Worm (Caenorhabditis elegans) whole organism, L3 larva: ENCODE data around the gene F43C11.3.
A peak's percentile ranks its signal among the peaks of the same experiment; 100 is the strongest.

ENCODE experiments used
- R02D3.7 ChIP-seq: fragments of 150-350 bp; optimal IDR thresholded peaks from 2 replicates; lab custom pipeline; 2014; ENCODE audit warnings: missing biosample characterization, missing genetic modification characterization
- aly-2 ChIP-seq: fragments of 150-350 bp; optimal IDR thresholded peaks from 2 replicates; lab custom pipeline; 2014; ENCODE audit warnings: missing biosample characterization, missing genetic modification characterization
- ama-1 ChIP-seq: fragments of 150-350 bp; optimal IDR thresholded peaks from 2 replicates; lab custom pipeline; 2018
- ceh-16 ChIP-seq: sonication (generic microtip); optimal IDR thresholded peaks from 2 replicates; lab custom pipeline; 2017; ENCODE audit warnings: missing biosample characterization, missing genetic modification characterization
- ceh-28 ChIP-seq: fragments of 150-350 bp; optimal IDR thresholded peaks from 2 replicates; lab custom pipeline; 2014; ENCODE audit warnings: missing biosample characterization, missing genetic modification reagents, missing genetic modification characterization
- ceh-82 ChIP-seq: fragments of 150-350 bp; optimal IDR thresholded peaks from 2 replicates; lab custom pipeline; 2014; ENCODE audit warnings: missing biosample characterization, missing genetic modification characterization
- ceh-9 ChIP-seq: sonication (generic microtip); optimal IDR thresholded peaks from 2 replicates; lab custom pipeline; 2018; ENCODE audit warnings: missing biosample characterization, missing genetic modification characterization
- daf-12 ChIP-seq: fragments of 150-350 bp; optimal IDR thresholded peaks from 2 replicates; lab custom pipeline; 2014; ENCODE audit warnings: missing biosample characterization, missing genetic modification reagents, missing genetic modification characterization
- egl-27 ChIP-seq: sonication (generic microtip); optimal IDR thresholded peaks from 4 replicates; lab custom pipeline; 2017; ENCODE audit warnings: missing biosample characterization, missing genetic modification reagents, missing genetic modification characterization
- egl-5 ChIP-seq: fragments of 150-350 bp; optimal IDR thresholded peaks from 2 replicates; lab custom pipeline; 2017; ENCODE audit warnings: missing biosample characterization, missing genetic modification reagents, missing genetic modification characterization, inconsistent platforms
- elt-2 ChIP-seq: sonication (generic microtip); optimal IDR thresholded peaks from 2 replicates; lab custom pipeline; 2016; ENCODE audit warnings: missing genetic modification reagents, mild to moderate bottlenecking, missing genetic modification characterization, missing compliant biosample characterization
- elt-3 ChIP-seq, 3 experiments: fragments of 150-350 bp in 1 of 3; sonication (generic microtip) in 2 of 3; optimal IDR thresholded peaks; 2 replicates in 2 of 3; 4 replicates in 1 of 3; lab custom pipeline; 2014 to 2017; ENCODE audit warnings: missing biosample characterization in 3 of 3, missing genetic modification characterization in 3 of 3
- fkh-10 ChIP-seq: sonication (generic microtip); optimal IDR thresholded peaks from 2 replicates; lab custom pipeline; 2017; ENCODE audit warnings: missing biosample characterization, missing genetic modification reagents, missing genetic modification characterization
- fos-1 ChIP-seq: fragments of 150-350 bp; optimal IDR thresholded peaks from 2 replicates; lab custom pipeline; 2014; ENCODE audit warnings: missing biosample characterization, missing genetic modification characterization
- hmg-11 ChIP-seq: sonication (generic microtip); optimal IDR thresholded peaks from 2 replicates; lab custom pipeline; 2016; ENCODE audit warnings: missing genetic modification characterization, missing compliant biosample characterization
- jun-1 ChIP-seq: fragments of 150-350 bp; optimal IDR thresholded peaks from 2 replicates; lab custom pipeline; 2014; ENCODE audit warnings: missing biosample characterization, missing genetic modification reagents, missing genetic modification characterization
- lin-15B ChIP-seq: fragments of 150-350 bp; optimal IDR thresholded peaks from 2 replicates; lab custom pipeline; 2014; ENCODE audit warnings: missing biosample characterization, missing genetic modification characterization
- lsy-12 ChIP-seq: sonication (generic microtip); optimal IDR thresholded peaks from 2 replicates; lab custom pipeline; 2016; ENCODE audit warnings: mild to moderate bottlenecking, missing genetic modification characterization, missing compliant biosample characterization
- mdl-1 ChIP-seq: fragments of 150-350 bp; optimal IDR thresholded peaks from 2 replicates; lab custom pipeline; 2014; ENCODE audit warnings: missing biosample characterization, missing genetic modification characterization
- mml-1 ChIP-seq: fragments of 150-350 bp; sonication (generic microtip); optimal IDR thresholded peaks from 3 replicates; lab custom pipeline; 2014; ENCODE audit warnings: missing biosample characterization, missing genetic modification characterization
- nfya-1 ChIP-seq: sonication (generic microtip); optimal IDR thresholded peaks from 2 replicates; lab custom pipeline; 2017; ENCODE audit warnings: missing genetic modification characterization, mild to moderate bottlenecking, missing compliant biosample characterization, antibody characterized with exemption, moderate library complexity; ENCODE audit not compliant: insufficient read depth
- nhr-237 ChIP-seq: fragments of 150-350 bp; optimal IDR thresholded peaks from 2 replicates; lab custom pipeline; 2014; ENCODE audit warnings: missing biosample characterization, missing genetic modification characterization
- nhr-28 ChIP-seq: fragments of 150-350 bp; optimal IDR thresholded peaks from 2 replicates; lab custom pipeline; 2014; ENCODE audit warnings: missing biosample characterization, missing genetic modification characterization
- nhr-76 ChIP-seq: fragments of 150-350 bp; sonication (generic microtip); optimal IDR thresholded peaks from 5 replicates; lab custom pipeline; 2014; ENCODE audit warnings: missing biosample characterization, missing genetic modification characterization
- pha-4 ChIP-seq: fragments of 150-350 bp; optimal IDR thresholded peaks from 2 replicates; lab custom pipeline; 2014; ENCODE audit warnings: missing biosample characterization, missing genetic modification reagents, missing genetic modification characterization
- pqm-1 ChIP-seq: fragments of 150-350 bp; optimal IDR thresholded peaks from 2 replicates; lab custom pipeline; 2017; ENCODE audit warnings: missing biosample characterization, missing genetic modification characterization, inconsistent platforms
- sea-2 ChIP-seq: fragments of 150-350 bp; sonication (generic microtip); optimal IDR thresholded peaks from 4 replicates; lab custom pipeline; 2014; ENCODE audit warnings: missing biosample characterization, missing genetic modification reagents, missing genetic modification characterization
- skn-1 ChIP-seq: fragments of 150-350 bp; optimal IDR thresholded peaks from 2 replicates; lab custom pipeline; 2014; ENCODE audit warnings: missing biosample characterization, missing genetic modification characterization
- snpc-4 ChIP-seq: fragments of 150-350 bp; optimal IDR thresholded peaks from 2 replicates; lab custom pipeline; 2014; ENCODE audit warnings: missing biosample characterization, missing genetic modification characterization
- tbx-2 ChIP-seq: sonication (generic microtip); optimal IDR thresholded peaks from 2 replicates; lab custom pipeline; 2016; ENCODE audit warnings: mild to moderate bottlenecking, missing genetic modification characterization, missing compliant biosample characterization
- unc-39 ChIP-seq: sonication (generic microtip); optimal IDR thresholded peaks from 4 replicates; lab custom pipeline; 2017; ENCODE audit warnings: missing biosample characterization, missing genetic modification characterization
- unc-62 ChIP-seq: fragments of 150-350 bp; sonication (generic microtip); optimal IDR thresholded peaks from 4 replicates; lab custom pipeline; 2014; ENCODE audit warnings: missing biosample characterization, missing genetic modification reagents, missing genetic modification characterization
- ztf-4 ChIP-seq: fragments of 150-350 bp; optimal IDR thresholded peaks from 2 replicates; lab custom pipeline; 2014; ENCODE audit warnings: missing biosample characterization, missing genetic modification characterization

The F43C11.3 gene

ce11 chrII:2379673-2380072 lies 26.6 kb downstream of the F43C11.3 start:
- no peak for TF ChIP-seq egl-27 (tag; lab: Kevin White, UChicago)

ce11 chrII:2380174-2380573 lies 27.1 kb downstream of the F43C11.3 start, which contains the start of gene F16G10.7:
F16G10.7 (minus strand) TSS chrII:2380274.
- TF ChIP-seq daf-12 (tag; lab: Kevin White, UChicago) (no peak), elt-3 (tag; optimal IDR thresholded peaks at IDR 0.05; lab: Kevin White, UChicago) (no peak), fkh-10 (GFP tag; lab: Kevin White, UChicago) (no peak), unc-39 (no peak), nfya-1 (tag; lab: Kevin White, UChicago) (peak; percentile 38), jun-1 (tag; lab: Kevin White, UChicago) (no peak), fos-1 (tag; lab: Kevin White, UChicago) (no peak), skn-1 (tag; lab: Kevin White, UChicago) (no peak), egl-5 (no peak)
- TF ChIP-seq, all 47 proteins: peak for 1

DNA sequence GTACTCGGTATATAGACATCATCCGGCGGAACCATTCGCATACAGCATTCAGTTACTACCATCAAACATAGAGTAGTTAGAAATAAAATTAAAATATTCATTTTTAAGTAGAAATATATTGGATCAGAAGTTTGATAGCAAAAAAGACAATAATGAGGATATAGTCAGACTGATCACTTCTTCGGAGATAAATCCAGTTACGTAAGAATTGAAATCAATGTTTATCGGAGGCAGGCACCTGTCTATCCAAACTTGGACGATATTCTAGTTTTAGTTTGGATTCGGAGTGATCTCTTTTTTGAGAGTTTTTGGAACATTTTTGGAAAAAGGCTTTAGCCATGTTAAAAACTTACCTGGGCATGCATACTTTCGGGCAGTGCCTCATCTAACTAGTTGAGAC lies 30.2 kb downstream of the F43C11.3 start, which contains the start of gene F16G10.8:
F16G10.8 (minus strand) TSS at position 101 of the 400 bp plus-strand sequence.
- TF ChIP-seq aly-2 (no peak), lin-15B (tag; lab: Kevin White, UChicago) (no peak), R02D3.7 (tag; lab: Kevin White, UChicago) (no peak), ceh-28 (tag; lab: Kevin White, UChicago) (no peak), pqm-1 (tag; lab: Kevin White, UChicago) (no peak), mdl-1 (tag; lab: Kevin White, UChicago) (no peak)
- TF ChIP-seq, all 47 proteins: peak for 0

ce11 chrII:2385495-2385894 lies 32.4 kb downstream of the F43C11.3 start, which contains the start of gene F16G10.9:
F16G10.9 (minus strand) TSS chrII:2385595.
- TF ChIP-seq skn-1 (tag; lab: Kevin White, UChicago) (no peak), ceh-9 (tag; lab: Kevin White, UChicago) (no peak), ceh-16 (tag; lab: Kevin White, UChicago) (no peak), pqm-1 (tag; lab: Kevin White, UChicago) (no peak), nhr-76 (no peak), egl-5 (no peak), snpc-4 (tag; lab: Kevin White, UChicago) (no peak), ceh-28 (tag; lab: Kevin White, UChicago) (no peak), elt-2 (tag; lab: Kevin White, UChicago) (no peak), mml-1 (tag; lab: Kevin White, UChicago) (no peak), nfya-1 (tag; lab: Kevin White, UChicago) (no peak)

DNA sequence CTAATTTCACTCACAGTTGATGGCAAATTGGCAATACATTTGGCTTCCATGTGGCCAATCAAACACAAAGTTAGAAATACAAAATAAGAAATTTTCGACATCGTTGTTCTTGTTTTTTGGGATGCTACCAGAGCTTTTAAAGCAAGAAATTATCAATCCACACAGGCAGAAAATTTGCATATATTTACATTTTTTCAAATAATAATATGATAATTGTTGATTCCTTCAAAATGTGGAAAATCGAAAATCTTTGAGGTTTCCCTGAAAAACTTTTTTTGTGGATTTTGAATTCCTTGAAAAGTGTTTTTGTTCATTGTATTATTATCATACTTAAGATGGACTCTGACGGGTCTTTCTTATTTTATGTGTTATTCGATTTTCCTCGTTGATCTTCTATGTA lies 37.8 kb downstream of the F43C11.3 start, which contains the start of gene F16G10.10:
F16G10.10 (minus strand) TSS at position 101 of the 400 bp plus-strand sequence.
- no peak for TF ChIP-seq tbx-2 (tag; lab: Kevin White, UChicago)
- TF ChIP-seq nhr-237 (tag; lab: Kevin White, UChicago): no peak
- TF ChIP-seq unc-62 (GFP tag; lab: Kevin White, UChicago): no peak
- TF ChIP-seq ceh-16 (tag; lab: Kevin White, UChicago): no peak
- TF ChIP-seq nhr-76: no peak
- TF ChIP-seq unc-39: no peak
- no peak for TF ChIP-seq ceh-82 (tag; lab: Kevin White, UChicago)
- no peak for TF ChIP-seq hmg-11 (tag; lab: Kevin White, UChicago)
- TF ChIP-seq daf-12 (tag; lab: Kevin White, UChicago): no peak
- TF ChIP-seq ama-1 (lab: Kevin White, UChicago): no peak
- TF ChIP-seq lsy-12 (tag; lab: Kevin White, UChicago): no peak
- no peak for TF ChIP-seq snpc-4 (tag; lab: Kevin White, UChicago)
- no peak for TF ChIP-seq jun-1 (tag; lab: Kevin White, UChicago)
- no peak for TF ChIP-seq skn-1 (tag; lab: Kevin White, UChicago)
- no peak for TF ChIP-seq pha-4 (tag; lab: Kevin White, UChicago)
- TF ChIP-seq lin-15B (tag; lab: Kevin White, UChicago): no peak
- TF ChIP-seq ceh-9 (tag; lab: Kevin White, UChicago): no peak

ce11 chrII:2393821-2394220 lies 40.7 kb downstream of the F43C11.3 start, which contains the start of gene F16G10.11:
F16G10.11 (minus strand) TSS chrII:2393921.
- TF ChIP-seq lsy-12 (tag; lab: Kevin White, UChicago) (no peak), sea-2 (GFP tag; lab: Kevin White, UChicago) (no peak), egl-5 (no peak), ztf-4 (tag; lab: Kevin White, UChicago) (no peak), nhr-28 (tag; lab: Kevin White, UChicago) (no peak), ceh-16 (tag; lab: Kevin White, UChicago) (no peak)
